Worm (Caenorhabditis elegans): ENCODE data around the gene ceh-58.

The ceh-58 gene

ce11 chrII:10360487-10360886 lies 8.9 kb downstream of the ceh-58 start, which contains the start of gene C07E3.4:
TSS of gene C07E3.4 (plus strand) at chrII:10360787.
- TF ChIP-seq mml-1 (tag; optimal IDR thresholded peaks at IDR 0.05) = no peak
- TF ChIP-seq elt-1 (tag; optimal IDR thresholded peaks at IDR 0.05) = no peak
- no peak for TF ChIP-seq nhr-76 (tag; optimal IDR thresholded peaks at IDR 0.05)
- no peak for TF ChIP-seq nhr-12 (tag; optimal IDR thresholded peaks at IDR 0.05)
- no peak for TF ChIP-seq ceh-16 (tag; optimal IDR thresholded peaks at IDR 0.05)
- no peak for TF ChIP-seq ztf-4 (tag; optimal IDR thresholded peaks at IDR 0.05)
- no peak for TF ChIP-seq nhr-11 (tag; optimal IDR thresholded peaks at IDR 0.05)
- no peak for TF ChIP-seq zag-1 (tag; optimal IDR thresholded peaks at IDR 0.05)
- no peak for TF ChIP-seq nhr-67 (tag; optimal IDR thresholded peaks at IDR 0.05)
- TF ChIP-seq nhr-77 (tag; optimal IDR thresholded peaks at IDR 0.05) = no peak
- TF ChIP-seq elt-3 (tag; optimal IDR thresholded peaks at IDR 0.05) = no peak
- TF ChIP-seq lin-39 (tag; optimal IDR thresholded peaks at IDR 0.05) = no peak
- TF ChIP-seq nfya-1 (tag; optimal IDR thresholded peaks at IDR 0.05; ENCODE audit: insufficient read depth) = no peak
- TF ChIP-seq tbx-2 (tag; optimal IDR thresholded peaks at IDR 0.05) = no peak

ce11 chrII:10357468-10358007 lies 11.9 kb downstream of the ceh-58 start, which contains the start of gene C07E3.3:
TSS of gene C07E3.3 (minus strand) at chrII:10357518.
- TF ChIP-seq ceh-28 (tag; optimal IDR thresholded peaks at IDR 0.05) (no peak), pha-4 (tag; optimal IDR thresholded peaks at IDR 0.05) (peak; percentile 74), lsy-12 (tag; optimal IDR thresholded peaks at IDR 0.05) (no peak), nhr-67 (tag; optimal IDR thresholded peaks at IDR 0.05) (no peak), ama-1 (optimal IDR thresholded peaks at IDR 0.05) (no peak), elt-3 (tag; optimal IDR thresholded peaks at IDR 0.05) (no peak), ZK546.5 (tag; optimal IDR thresholded peaks at IDR 0.05) (no peak)

DNA sequence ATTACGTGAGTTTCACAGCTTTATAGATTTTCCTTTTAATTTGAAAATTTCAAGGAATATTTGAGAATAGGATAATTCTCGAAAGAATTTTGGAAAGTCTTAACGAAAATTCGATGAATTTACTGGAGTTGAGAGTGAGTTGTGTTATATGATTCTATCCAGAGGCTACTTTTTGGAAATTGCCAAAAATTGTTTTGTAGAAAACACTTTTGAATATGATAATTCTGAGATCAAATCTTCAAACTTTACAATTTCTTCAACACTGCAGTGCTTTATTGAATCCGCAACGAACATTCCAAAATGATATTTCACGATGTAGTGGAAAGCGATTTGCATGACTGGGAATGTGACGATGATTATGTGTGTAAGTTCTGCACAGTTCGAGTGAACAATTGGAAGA lies 17.4 kb downstream of the ceh-58 start, which contains the start of gene C07E3.8:
Gene C07E3.8, plus strand, starts transcription at position 301 of the 400 bp plus-strand sequence.
- no peak for TF ChIP-seq snpc-4 (tag; optimal IDR thresholded peaks at IDR 0.05)
- no peak for TF ChIP-seq daf-12 (tag; optimal IDR thresholded peaks at IDR 0.05)
- TF ChIP-seq ztf-4 (tag; optimal IDR thresholded peaks at IDR 0.05) = no peak
- no peak for TF ChIP-seq pqm-1 (tag; optimal IDR thresholded peaks at IDR 0.05)
- no peak for TF ChIP-seq nhr-76 (tag; optimal IDR thresholded peaks at IDR 0.05)
- no peak for TF ChIP-seq nhr-25 (tag; optimal IDR thresholded peaks at IDR 0.05)
- TF ChIP-seq R02D3.7 (tag; optimal IDR thresholded peaks at IDR 0.05) = no peak
- TF ChIP-seq nhr-23 (tag; optimal IDR thresholded peaks at IDR 0.05) = no peak
- TF ChIP-seq elt-3 (tag; optimal IDR thresholded peaks at IDR 0.05) = no peak
- no peak for TF ChIP-seq nhr-67 (tag; optimal IDR thresholded peaks at IDR 0.05)
- no peak for TF ChIP-seq fkh-10 (GFP tag; optimal IDR thresholded peaks at IDR 0.05)
- no peak for TF ChIP-seq pha-4 (tag; optimal IDR thresholded peaks at IDR 0.05)
- TF ChIP-seq lin-15B (tag; optimal IDR thresholded peaks at IDR 0.05) = no peak
- TF ChIP-seq ZK546.5 (tag; optimal IDR thresholded peaks at IDR 0.05) = no peak
- TF ChIP-seq nfya-1 (tag; optimal IDR thresholded peaks at IDR 0.05; ENCODE audit: insufficient read depth) = no peak
- no peak for TF ChIP-seq eor-1 (tag; optimal IDR thresholded peaks at IDR 0.05)
- no peak for TF ChIP-seq lin-39 (tag; optimal IDR thresholded peaks at IDR 0.05)
- no peak for TF ChIP-seq ztf-11 (tag; optimal IDR thresholded peaks at IDR 0.05)
- TF ChIP-seq ceh-16 (tag; optimal IDR thresholded peaks at IDR 0.05) = no peak
- no peak for TF ChIP-seq skn-1 (tag; optimal IDR thresholded peaks at IDR 0.05)

DNA sequence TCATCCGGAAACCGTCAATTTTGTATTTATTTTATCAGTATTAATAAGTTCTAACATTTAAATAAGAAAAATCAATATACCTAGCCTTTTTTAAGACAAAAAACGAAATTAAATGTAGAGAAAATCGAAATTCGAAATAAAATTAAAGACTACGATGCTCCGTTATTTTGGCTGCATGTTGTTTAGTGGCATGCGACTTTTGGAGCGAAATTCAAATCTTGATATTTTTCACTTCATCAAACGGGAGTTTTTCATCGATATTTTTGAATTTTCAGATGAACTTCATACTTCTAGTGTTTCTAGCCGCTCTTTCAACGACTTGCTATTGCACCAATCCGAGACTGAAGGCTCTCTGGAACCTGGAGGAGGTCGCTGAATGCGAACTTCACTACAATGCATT lies 18.9 kb downstream of the ceh-58 start, which contains the start of gene C07E3.9:
Gene C07E3.9, plus strand, starts transcription at position 270 of the 400 bp plus-strand sequence.
- peak; percentile 72 for TF ChIP-seq lin-15B (tag; optimal IDR thresholded peaks at IDR 0.05)
- peak; percentile 39 for TF ChIP-seq pha-4 (tag; optimal IDR thresholded peaks at IDR 0.05)
- TF ChIP-seq R02D3.7 (tag; optimal IDR thresholded peaks at IDR 0.05) = peak; percentile 1
- no peak for TF ChIP-seq unc-62 (GFP tag; optimal IDR thresholded peaks at IDR 0.05)
- TF ChIP-seq pqm-1 (tag; optimal IDR thresholded peaks at IDR 0.05) = no peak
- TF ChIP-seq ztf-4 (tag; optimal IDR thresholded peaks at IDR 0.05) = no peak
- peak; percentile 23 for TF ChIP-seq nhr-23 (tag; optimal IDR thresholded peaks at IDR 0.05)

DNA sequence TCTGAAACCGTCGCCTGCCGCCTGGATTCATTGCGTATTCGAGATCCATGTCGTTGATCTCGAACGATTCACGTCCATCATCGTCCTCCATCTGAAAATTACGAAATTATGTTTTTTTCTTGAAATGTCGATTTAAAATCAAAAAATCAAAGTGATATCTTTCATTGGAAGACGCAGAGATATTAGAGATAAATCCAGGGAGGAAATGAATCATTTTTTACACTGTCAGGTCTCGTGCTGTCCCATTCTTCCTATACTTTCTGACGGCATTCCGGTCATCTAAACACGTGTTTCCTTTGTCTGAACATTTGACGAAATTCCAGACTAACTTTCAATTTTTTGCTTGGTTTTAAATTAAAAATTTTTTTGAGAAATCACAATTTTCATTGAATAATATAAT lies 19.5 kb downstream of the ceh-58 start, which contains the start of gene stip-1:
Gene stip-1, minus strand, starts transcription at position 98 of the 400 bp plus-strand sequence.
- no peak for TF ChIP-seq hmg-11 (tag; optimal IDR thresholded peaks at IDR 0.05)
- no peak for TF ChIP-seq nhr-28 (tag; optimal IDR thresholded peaks at IDR 0.05)
- no peak for TF ChIP-seq ceh-82 (tag; optimal IDR thresholded peaks at IDR 0.05)
- TF ChIP-seq sea-2 (GFP tag; optimal IDR thresholded peaks at IDR 0.05) = no peak
- no peak for TF ChIP-seq fos-1 (tag; optimal IDR thresholded peaks at IDR 0.05)
- TF ChIP-seq unc-62 (GFP tag; optimal IDR thresholded peaks at IDR 0.05) = no peak
- no peak for TF ChIP-seq ztf-11 (tag; optimal IDR thresholded peaks at IDR 0.05)
